Worm (Caenorhabditis elegans): ENCODE data around the gene cya-1.

Gene cya-1

ce11 chrIII:9071372-9071771 is 37.7 kb downstream of the cya-1 start, which contains the start of gene lin-12 (continued):
- TF ChIP-seq nhr-76 (tag; optimal IDR thresholded peaks at IDR 0.05) (no peak), unc-62 (GFP tag; optimal IDR thresholded peaks at IDR 0.05 in 1 of 2) (no peak), unc-62 (tag; optimal IDR thresholded peaks at IDR 0.05) (no peak), hif-1 (tag; optimal IDR thresholded peaks at IDR 0.05) (no peak), madf-9 (GFP tag; conservative IDR thresholded peaks at IDR 0.05) (no peak)

DNA sequence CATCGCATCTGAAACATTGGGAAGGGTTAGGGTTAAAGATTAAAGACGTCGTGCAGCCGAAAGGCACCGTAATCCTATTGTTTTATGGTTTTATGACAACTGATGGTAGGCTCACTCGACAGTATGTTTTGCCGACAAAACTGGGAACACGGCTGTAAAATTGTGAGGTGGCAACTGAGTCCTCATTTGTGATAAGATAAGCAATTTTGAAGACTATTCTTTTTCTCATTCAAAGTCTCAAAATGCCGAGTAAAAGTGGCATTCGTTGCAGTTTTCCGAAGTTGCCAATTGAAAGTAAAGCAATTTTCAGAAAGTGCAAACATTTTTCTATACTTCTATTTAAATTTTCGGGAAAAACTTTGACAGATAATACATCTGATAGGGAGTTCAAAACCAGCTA is 39.4 kb downstream of the cya-1 start:
- peak; percentile 71 for TF ChIP-seq aha-1 (tag)
- TF ChIP-seq pqm-1 (tag; optimal IDR thresholded peaks at IDR 0.05), result peak; percentile 59
- no peak for TF ChIP-seq F49E8.2 (tag; optimal IDR thresholded peaks at IDR 0.05; ENCODE audit: borderline replicate concordance)
- peak; percentile 1 for TF ChIP-seq dve-1 (tag; optimal IDR thresholded peaks at IDR 0.05; ENCODE audit: insufficient read depth)

DNA sequence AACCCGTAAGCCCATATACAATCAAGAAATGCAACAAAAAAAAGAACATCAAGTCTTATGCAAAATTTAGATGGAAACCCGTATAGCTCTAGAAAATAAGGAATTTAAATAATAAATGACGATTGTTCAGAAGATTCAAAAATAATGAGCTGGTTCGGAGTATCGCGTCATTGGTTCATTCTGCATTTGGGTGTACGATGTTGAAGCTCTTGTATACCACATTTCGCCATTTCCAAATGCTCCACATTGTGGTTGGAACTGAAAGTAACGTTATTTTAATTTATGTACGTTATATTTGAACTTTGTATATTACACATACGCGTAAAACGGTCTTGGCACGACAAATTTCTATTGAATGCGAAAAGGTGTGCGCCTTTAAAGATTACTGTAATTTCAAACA is 48.8 kb downstream of the cya-1 start:
- peak; percentile 0 for TF ChIP-seq mes-2 (tag; optimal IDR thresholded peaks at IDR 0.05; ENCODE audit: poor library complexity, severe bottlenecking)
- no peak for TF ChIP-seq dmd-9 (GFP tag; IDR thresholded peaks at IDR 0.05)
- no peak for TF ChIP-seq F49E8.2 (tag; optimal IDR thresholded peaks at IDR 0.05; ENCODE audit: borderline replicate concordance)
- TF ChIP-seq duxl-1 (tag; optimal IDR thresholded peaks at IDR 0.05; ENCODE audit: poor library complexity), result peak; percentile 55
- no peak for TF ChIP-seq ces-1 (GFP tag; optimal IDR thresholded peaks at IDR 0.05)
- TF ChIP-seq hlh-11 (tag; optimal IDR thresholded peaks at IDR 0.05), result peak; percentile 50
- no peak for TF ChIP-seq ama-1 (optimal IDR thresholded peaks at IDR 0.05)
- no peak for TF ChIP-seq nhr-25 (tag; optimal IDR thresholded peaks at IDR 0.05; ENCODE audit: borderline replicate concordance, insufficient read depth)
- 0 out of 2 replicates have a peak, but pooled peaks have one; percentile 5 for TF ChIP-seq nhr-41 (GFP tag; IDR thresholded peaks at IDR 0.05)
- no peak for TF ChIP-seq unc-39 (tag; optimal IDR thresholded peaks at IDR 0.05)
- TF ChIP-seq zag-1 (tag; optimal IDR thresholded peaks at IDR 0.05), result no peak
- TF ChIP-seq T26A8.4 (GFP tag; IDR thresholded peaks at IDR 0.05), result peak; percentile 66
- peak; percentile 27; the same call in 1 of the 2 replicates for TF ChIP-seq hmg-1.1 (GFP tag; IDR thresholded peaks at IDR 0.05)
- no peak for TF ChIP-seq nhr-237 (tag; optimal IDR thresholded peaks at IDR 0.05)
- no peak for TF ChIP-seq F37D6.2 (tag; optimal IDR thresholded peaks at IDR 0.05)
- TF ChIP-seq F44E2.7 (GFP tag; IDR thresholded peaks at IDR 0.05), result no peak
- TF ChIP-seq rbr-2 (tag; optimal IDR thresholded peaks at IDR 0.05), result no peak
- TF ChIP-seq dmd-6 (GFP tag; IDR thresholded peaks at IDR 0.05), result peak; percentile 34; the same call in 1 of the 2 replicates
- no peak for TF ChIP-seq pqm-1 (tag; optimal IDR thresholded peaks at IDR 0.05)
- TF ChIP-seq hif-1 (tag; optimal IDR thresholded peaks at IDR 0.05), result no peak
- no peak for TF ChIP-seq jun-1 (tag; optimal IDR thresholded peaks at IDR 0.05)
- TF ChIP-seq lsy-2 (tag; optimal IDR thresholded peaks at IDR 0.05), result peak in 1 of 2 experiments; percentile 55
- peak; percentile 53 for TF ChIP-seq mep-1 (tag; optimal IDR thresholded peaks at IDR 0.05)
- TF ChIP-seq spr-1 (tag; optimal IDR thresholded peaks at IDR 0.05), result peak; percentile 39
- no peak for TF ChIP-seq vab-7 (GFP tag; IDR thresholded peaks at IDR 0.05)
- TF ChIP-seq dpl-1 (GFP tag; optimal IDR thresholded peaks at IDR 0.05), result no peak
- TF ChIP-seq hlh-30 (tag; optimal IDR thresholded peaks at IDR 0.05; ENCODE audit: insufficient read depth), result no peak
- no peak for TF ChIP-seq php-3 (GFP tag; IDR thresholded peaks at IDR 0.05)
- no peak for TF ChIP-seq mxl-2 (GFP tag; conservative IDR thresholded peaks at IDR 0.05)
- TF ChIP-seq spr-3 (GFP tag; optimal IDR thresholded peaks at IDR 0.05), result no peak
- no peak for TF ChIP-seq cey-2 (tag; optimal IDR thresholded peaks at IDR 0.05; ENCODE audit: borderline replicate concordance, insufficient read depth)
- no peak for TF ChIP-seq skn-1 (tag; optimal IDR thresholded peaks at IDR 0.05)
- TF ChIP-seq mdt-29 (GFP tag; IDR thresholded peaks at IDR 0.05), result peak; percentile 28; the same call in 1 of the 2 replicates
- peak; percentile 70; the same call in 1 of the 2 replicates for TF ChIP-seq pha-4 (GFP tag; IDR thresholded peaks at IDR 0.05)
- TF ChIP-seq pha-4 (tag; optimal IDR thresholded peaks at IDR 0.05), result no peak
- TF ChIP-seq nhr-111 (GFP tag; optimal IDR thresholded peaks at IDR 0.05), result no peak
- no peak for TF ChIP-seq tag-97 (GFP tag; IDR thresholded peaks at IDR 0.05)
- TF ChIP-seq lin-38 (GFP tag; IDR thresholded peaks at IDR 0.05), result peak; percentile 60
- TF ChIP-seq ceh-62 (tag; optimal IDR thresholded peaks at IDR 0.05), result no peak
- no peak for TF ChIP-seq F10B5.3 (tag; optimal IDR thresholded peaks at IDR 0.05)
- TF ChIP-seq arid-1 (GFP tag; conservative IDR thresholded peaks at IDR 0.05), result no peak; the same call in 1 of the 2 replicates

All from whole organism, L4 larva.